Worm (Caenorhabditis elegans): ENCODE data around the gene nhr-10.

The nhr-10 gene

DNA sequence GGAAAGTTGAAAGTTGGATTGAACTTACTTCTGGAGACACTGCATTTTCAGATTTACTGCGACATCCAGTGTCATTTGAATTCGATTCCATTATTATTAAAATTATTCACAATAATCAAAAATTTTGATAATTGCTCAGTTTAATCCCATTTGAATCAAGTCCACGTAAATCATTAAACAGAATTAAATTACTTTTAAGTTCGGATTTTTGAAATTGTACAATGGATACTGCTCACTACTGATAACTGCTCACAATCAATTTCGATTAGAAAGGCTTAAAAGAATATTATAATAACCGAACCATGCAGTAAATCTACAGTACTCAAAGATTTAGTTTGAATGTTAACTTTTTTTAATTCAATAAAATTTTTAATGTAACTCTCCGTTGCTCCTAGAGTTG is 51.1 kb downstream of the nhr-10 start, which contains the start of gene R01H2.4:
TSS of gene R01H2.4 (minus strand) at position 101 of the 400 bp plus-strand sequence.
- no peak for TF ChIP-seq cebp-2 (GFP tag; IDR thresholded peaks at IDR 0.05)
- TF ChIP-seq nhr-90 (tag; optimal IDR thresholded peaks at IDR 0.05) = no peak
- no peak for TF ChIP-seq repo-1 (tag; optimal IDR thresholded peaks at IDR 0.05)
- no peak for TF ChIP-seq die-1 (tag; optimal IDR thresholded peaks at IDR 0.05)
- TF ChIP-seq Y79H2A.3 (GFP tag; conservative IDR thresholded peaks at IDR 0.05) = no peak
- TF ChIP-seq B0261.1 (tag; optimal IDR thresholded peaks at IDR 0.05) = no peak
- no peak for TF ChIP-seq snpc-1.1 (tag; optimal IDR thresholded peaks at IDR 0.05; ENCODE audit: insufficient read depth)
- no peak for TF ChIP-seq madf-10 (tag; optimal IDR thresholded peaks at IDR 0.05)
- no peak for TF ChIP-seq lag-1 (GFP tag; IDR thresholded peaks at IDR 0.05)
- TF ChIP-seq mcd-1 (GFP tag; IDR thresholded peaks at IDR 0.05) = no peak
- TF ChIP-seq hsf-1 (GFP tag; IDR thresholded peaks at IDR 0.05) = no peak
- TF ChIP-seq zim-3 (tag; optimal IDR thresholded peaks at IDR 0.05) = no peak
- no peak for TF ChIP-seq ekl-4 (GFP tag; IDR thresholded peaks at IDR 0.05)
- TF ChIP-seq madf-8 (GFP tag; conservative IDR thresholded peaks at IDR 0.05) = no peak
- TF ChIP-seq nfyb-1 (GFP tag; IDR thresholded peaks at IDR 0.05) = no peak
- TF ChIP-seq Y53G8AR.9 (GFP tag; conservative IDR thresholded peaks at IDR 0.05) = no peak
- no peak for TF ChIP-seq tbx-9 (tag; optimal IDR thresholded peaks at IDR 0.05; ENCODE audit: borderline replicate concordance)

ce11 chrIII:7063061-7063460 is 52.2 kb downstream of the nhr-10 start:
- TF ChIP-seq ama-1 (optimal IDR thresholded peaks at IDR 0.05) (no peak), ama-1 (GFP tag; optimal IDR thresholded peaks at IDR 0.05) (no peak), ztf-28 (GFP tag; IDR thresholded peaks at IDR 0.05) (no peak), F33H1.4 (GFP tag; IDR thresholded peaks at IDR 0.05) (no peak), Y56A3A.18 (GFP tag; IDR thresholded peaks at IDR 0.05) (no peak), lin-40 (tag; optimal IDR thresholded peaks at IDR 0.05) (no peak), nhr-90 (tag; optimal IDR thresholded peaks at IDR 0.05) (no peak), F57A8.1 (GFP tag; optimal IDR thresholded peaks at IDR 0.05) (no peak), hrde-1 (tag; optimal IDR thresholded peaks at IDR 0.05; ENCODE audit: borderline replicate concordance) (no peak), Y53G8AR.9 (GFP tag; conservative IDR thresholded peaks at IDR 0.05) (no peak), ceh-91 (GFP tag; IDR thresholded peaks at IDR 0.05) (no peak), tlf-1 (GFP tag; optimal IDR thresholded peaks at IDR 0.05) (no peak), F55B11.4 (tag; optimal IDR thresholded peaks at IDR 0.05; ENCODE audit: borderline replicate concordance, insufficient read depth) (no peak)

ce11 chrIII:7062580-7062979 is 52.7 kb downstream of the nhr-10 start, which contains the start of gene R01H2.1:
R01H2.1 (plus strand) TSS chrIII:7062880.
- TF ChIP-seq dpl-1 (GFP tag; optimal IDR thresholded peaks at IDR 0.05) (no peak), rec-8 (tag; optimal IDR thresholded peaks at IDR 0.05) (no peak), ekl-4 (GFP tag; IDR thresholded peaks at IDR 0.05) (no peak), ceh-91 (GFP tag; IDR thresholded peaks at IDR 0.05) (no peak), pbrm-1 (GFP tag; IDR thresholded peaks at IDR 0.05) (no peak), ztf-25 (GFP tag; IDR thresholded peaks at IDR 0.05) (no peak), lag-1 (GFP tag; IDR thresholded peaks at IDR 0.05) (no peak), unc-130 (GFP tag; optimal IDR thresholded peaks at IDR 0.05) (no peak), egl-44 (GFP tag; IDR thresholded peaks at IDR 0.05) (no peak), F23B12.7 (tag; optimal IDR thresholded peaks at IDR 0.05; ENCODE audit: insufficient read depth) (no peak), nhr-90 (tag; optimal IDR thresholded peaks at IDR 0.05) (no peak), B0336.3 (GFP tag; IDR thresholded peaks at IDR 0.05) (no peak), cebp-1 (GFP tag; IDR thresholded peaks at IDR 0.05) (no peak), cebp-1 (tag; optimal IDR thresholded peaks at IDR 0.05) (no peak), T07F8.4 (tag; optimal IDR thresholded peaks at IDR 0.05) (no peak), snpc-3.4 (tag; optimal IDR thresholded peaks at IDR 0.05) (no peak), sdz-38 (tag; optimal IDR thresholded peaks at IDR 0.05) (no peak), D2030.7 (GFP tag; IDR thresholded peaks at IDR 0.05) (no peak)

Data from whole organism, young adult.